Worm (Caenorhabditis elegans) whole organism, young adult: ENCODE results near the gene ugt-61.
"Not testable (repeated sequence)": the region's sequence is repeated elsewhere in the genome, so short reads cannot be mapped to it uniquely, and the experiment has no call there.

ENCODE experiments used
- ama-1 ChIP-seq, 3 experiments: fragments of 150-350 bp in 1 of 3; sonication (generic microtip) in 2 of 3; optimal IDR thresholded peaks; 2 replicates each; lab custom pipeline; 2014 to 2018; ENCODE audit warnings: missing biosample characterization in 2 of 3, missing genetic modification characterization in 2 of 3, missing genetic modification reagents in 2 of 3
- ceh-27 ChIP-seq: fragments of 200-800 bp; sonication (Bioruptor generic); optimal IDR thresholded peaks from 2 replicates; lab custom pipeline; 2018; ENCODE audit warnings: mild to moderate bottlenecking, missing genetic modification characterization, moderate library complexity, missing compliant biosample characterization

DNA sequence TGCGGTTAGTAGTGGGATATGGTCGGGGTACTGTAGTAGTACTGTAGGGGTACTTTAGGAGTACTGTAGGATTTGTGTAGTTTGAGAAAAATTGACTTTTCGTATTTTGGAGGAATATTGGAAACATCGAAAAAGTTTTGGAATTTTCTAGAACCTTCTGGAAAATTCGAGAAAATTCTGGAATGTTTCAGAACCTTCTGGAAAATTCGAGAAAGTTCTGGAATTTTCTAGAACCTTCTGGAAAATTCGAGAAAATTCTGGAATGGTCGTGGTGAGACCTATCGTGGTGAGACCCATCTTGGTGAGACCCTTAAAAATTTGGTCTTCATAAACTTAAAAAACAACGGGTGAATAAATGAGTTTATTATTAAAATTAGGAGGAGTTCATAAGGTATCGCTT lies 25.3 kb downstream of the ugt-61 start:
- not testable (repeated sequence) for TF ChIP-seq ama-1 (optimal IDR thresholded peaks at IDR 0.05; lab: Kevin White, UChicago); ama-1 (GFP tag; optimal IDR thresholded peaks at IDR 0.05; lab: Kevin White, UChicago); ceh-27 (GFP tag; lab: Kevin White, UChicago)
